Worm (Caenorhabditis elegans): Measurements from ENCODE around the gene W05B10.3.

The W05B10.3 gene

ce11 chrV:12660280-12660818 lies 1.2 kb downstream of the W05B10.3 start, which contains the start of gene his-74:
his-74 (minus strand) TSS chrV:12660330.
- TF ChIP-seq unc-130 (GFP tag; optimal IDR thresholded peaks at IDR 0.05) (peak; percentile 10), vab-7 (GFP tag; IDR thresholded peaks at IDR 0.05) (no peak), pha-4 (GFP tag; IDR thresholded peaks at IDR 0.05) (no peak), pha-4 (tag; optimal IDR thresholded peaks at IDR 0.05) (no peak), mxl-2 (GFP tag; conservative IDR thresholded peaks at IDR 0.05) (no peak), fkh-10 (GFP tag; optimal IDR thresholded peaks at IDR 0.05) (no peak), T26A8.4 (GFP tag; IDR thresholded peaks at IDR 0.05) (no peak), lsy-2 (tag; optimal IDR thresholded peaks at IDR 0.05) (peak in 1 of 2 experiments; percentile 40)

ce11 chrV:12659426-12659825 lies 2.1 kb downstream of the W05B10.3 start, which contains the start of gene ccch-3:
ccch-3 (minus strand) TSS chrV:12659687.
- TF ChIP-seq egl-27 (tag; optimal IDR thresholded peaks at IDR 0.05) (no peak), unc-130 (GFP tag; optimal IDR thresholded peaks at IDR 0.05) (peak; percentile 18), T20F7.1 (GFP tag; optimal IDR thresholded peaks at IDR 0.05) (peak; percentile 81), Y75B8A.6 (GFP tag; IDR thresholded peaks at IDR 0.05) (0 out of 2 replicates have a peak, but pooled peaks have one; percentile 56), hlh-30 (tag; optimal IDR thresholded peaks at IDR 0.05; ENCODE audit: insufficient read depth) (peak; percentile 86), nhr-25 (tag; optimal IDR thresholded peaks at IDR 0.05; ENCODE audit: borderline replicate concordance, insufficient read depth) (peak; percentile 69), mes-2 (tag; optimal IDR thresholded peaks at IDR 0.05; ENCODE audit: poor library complexity, severe bottlenecking) (peak; percentile 87), dpl-1 (GFP tag; optimal IDR thresholded peaks at IDR 0.05) (peak; percentile 70), php-3 (GFP tag; IDR thresholded peaks at IDR 0.05) (no peak), mep-1 (tag; optimal IDR thresholded peaks at IDR 0.05) (peak; percentile 78), pha-4 (GFP tag; IDR thresholded peaks at IDR 0.05) (peak; percentile 65; the same call in 1 of the 2 replicates), pha-4 (tag; optimal IDR thresholded peaks at IDR 0.05) (no peak), ces-1 (GFP tag; optimal IDR thresholded peaks at IDR 0.05) (no peak), unc-62 (GFP tag; optimal IDR thresholded peaks at IDR 0.05 in 1 of 2) (no peak), unc-62 (tag; optimal IDR thresholded peaks at IDR 0.05) (no peak), fkh-10 (GFP tag; optimal IDR thresholded peaks at IDR 0.05) (peak; percentile 36), dmd-8 (GFP tag; IDR thresholded peaks at IDR 0.05) (0 out of 2 replicates have a peak, but pooled peaks have one; percentile 42), hmg-1.1 (GFP tag; IDR thresholded peaks at IDR 0.05) (peak; percentile 52; the same call in 1 of the 2 replicates), nhr-102 (tag; optimal IDR thresholded peaks at IDR 0.05) (peak; percentile 35), arid-1 (GFP tag; conservative IDR thresholded peaks at IDR 0.05) (0 out of 2 replicates have a peak, but pooled peaks have one; percentile 17), mdl-1 (tag; optimal IDR thresholded peaks at IDR 0.05) (peak in 1 of 2 experiments; percentile 7), nhr-6 (tag; optimal IDR thresholded peaks at IDR 0.05) (peak; percentile 94), mxl-2 (GFP tag; conservative IDR thresholded peaks at IDR 0.05) (no peak), mxl-3 (GFP tag; optimal IDR thresholded peaks at IDR 0.05) (peak; percentile 33), spr-3 (GFP tag; optimal IDR thresholded peaks at IDR 0.05) (no peak), daf-16 (GFP tag; optimal IDR thresholded peaks at IDR 0.05) (no peak), daf-16 (tag; optimal IDR thresholded peaks at IDR 0.05) (peak; percentile 28), snpc-1.2 (GFP tag; IDR thresholded peaks at IDR 0.05) (peak; percentile 63; the same call in 1 of the 2 replicates), nhr-28 (tag; optimal IDR thresholded peaks at IDR 0.05) (peak; percentile 56), dmd-6 (GFP tag; IDR thresholded peaks at IDR 0.05) (no peak; the same call in 1 of the 2 replicates), nhr-77 (tag; optimal IDR thresholded peaks at IDR 0.05) (peak; percentile 53), zfp-3 (GFP tag; conservative IDR thresholded peaks at IDR 0.05) (no peak), nhr-11 (tag; optimal IDR thresholded peaks at IDR 0.05) (peak; percentile 51), lsy-2 (tag; optimal IDR thresholded peaks at IDR 0.05) (peak in 1 of 2 experiments; percentile 86), lin-38 (GFP tag; IDR thresholded peaks at IDR 0.05) (peak; percentile 77), daf-19 (GFP tag; conservative IDR thresholded peaks at IDR 0.05) (0 out of 2 replicates have a peak, but pooled peaks have one; percentile 18), dve-1 (tag; optimal IDR thresholded peaks at IDR 0.05; ENCODE audit: insufficient read depth) (peak; percentile 77), hlh-11 (tag; optimal IDR thresholded peaks at IDR 0.05) (peak; percentile 50), ctbp-1 (GFP tag; IDR thresholded peaks at IDR 0.05) (peak; percentile 48; the same call in 1 of the 2 replicates), gei-8 (GFP tag; optimal IDR thresholded peaks at IDR 0.05) (peak; percentile 13), rbr-2 (tag; optimal IDR thresholded peaks at IDR 0.05) (peak; percentile 70)
